Fruit fly (Drosophila melanogaster) whole organism: ENCODE data around the gene CG42852.

ENCODE experiments used
- CG8478 ChIP-seq: fragments of >200 bp; optimal IDR thresholded peaks from 2 replicates; lab custom pipeline; 2018; ENCODE audit warnings: inconsistent platforms
- pan ChIP-seq: fragments of >200 bp; optimal IDR thresholded peaks from 2 replicates; lab custom pipeline; 2017
- psq ChIP-seq: fragments of >200 bp; optimal IDR thresholded peaks from 2 replicates; lab custom pipeline; 2017
- usp ChIP-seq: fragments of >200 bp; optimal IDR thresholded peaks from 2 replicates; lab custom pipeline; 2017; ENCODE audit warnings: missing biosample characterization, missing genetic modification characterization, mixed read lengths

dm6 chr3L:16705630-16706029 lies 49.7 kb upstream of the CG42852 start:
- TF ChIP-seq psq (lab: Kevin White, UChicago) (no peak), usp (no peak), pan (lab: Kevin White, UChicago) (no peak), CG8478 (lab: Kevin White, UChicago) (no peak)
